Fruit fly (Drosophila melanogaster): Measurements from ENCODE around the gene Rrp6.

The Rrp6 gene

DNA sequence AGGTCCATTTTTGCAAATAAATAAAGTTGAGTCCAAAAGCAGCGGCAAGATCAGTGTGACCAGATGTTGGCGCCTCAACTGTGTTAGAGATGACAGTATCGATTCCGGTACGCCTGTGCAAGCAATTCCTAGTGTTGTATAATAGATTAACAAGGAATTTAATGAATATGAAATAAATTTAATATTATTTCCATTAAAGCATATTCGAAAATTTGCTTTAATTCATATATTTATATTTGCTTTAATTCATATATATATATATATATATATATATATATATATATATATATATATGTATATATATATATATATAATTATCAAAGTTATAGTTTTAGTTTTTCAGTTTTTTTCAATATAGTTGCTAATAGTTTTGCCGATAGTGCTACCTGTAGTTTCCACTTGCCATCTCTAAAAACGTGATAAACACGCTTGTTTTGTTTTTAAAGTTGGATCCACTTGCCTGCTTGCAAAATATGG lies 12.3 kb upstream of the Rrp6 start, which contains the start of the genes Nup93-2 and CG3817 (continued):
- TF ChIP-seq Dbx (GFP tag; IDR thresholded peaks at IDR 0.05) = peak; percentile 59; the same call in 1 of the 3 replicates
- peak; percentile 77; the same call in 2 of the 3 replicates for TF ChIP-seq CG11456 (GFP tag; IDR thresholded peaks at IDR 0.05)
- no peak for TF ChIP-seq tio (GFP tag; optimal IDR thresholded peaks at IDR 0.05)
- TF ChIP-seq pb (GFP tag; optimal IDR thresholded peaks at IDR 0.05) = no peak
- TF ChIP-seq D19B (GFP tag; optimal IDR thresholded peaks at IDR 0.05) = peak; percentile 32
- TF ChIP-seq gfzf (GFP tag; optimal IDR thresholded peaks at IDR 0.05) = peak; percentile 46
- peak; percentile 42 for TF ChIP-seq slou (GFP tag; optimal IDR thresholded peaks at IDR 0.05)
- TF ChIP-seq pnt (GFP tag; optimal IDR thresholded peaks at IDR 0.05) = peak; percentile 50
- TF ChIP-seq HHEX (GFP tag; optimal IDR thresholded peaks at IDR 0.05) = no peak
- peak; percentile 62 for TF ChIP-seq Fer2 (tag; optimal IDR thresholded peaks at IDR 0.05)
- 0 out of 3 replicates have a peak, but pooled peaks have one; percentile 45 for TF ChIP-seq CG7963 (GFP tag; IDR thresholded peaks at IDR 0.05; ENCODE audit: partially characterized antibody)
- TF ChIP-seq gt (GFP tag; IDR thresholded peaks at IDR 0.05) = 0 out of 2 replicates have a peak, but pooled peaks have one; percentile 37
- no peak for TF ChIP-seq lov (optimal IDR thresholded peaks at IDR 0.05)
- no peak for TF ChIP-seq lov (GFP tag; IDR thresholded peaks at IDR 0.05)
- peak; percentile 60 for TF ChIP-seq Rx (GFP tag; IDR thresholded peaks at IDR 0.05)
- TF ChIP-seq Mad (GFP tag; optimal IDR thresholded peaks at IDR 0.05) = no peak
- TF ChIP-seq eyg (GFP tag; optimal IDR thresholded peaks at IDR 0.05) = no peak
- no peak for TF ChIP-seq CG7745 (tag; optimal IDR thresholded peaks at IDR 0.05)
- TF ChIP-seq Neu2 (GFP tag; optimal IDR thresholded peaks at IDR 0.05; ENCODE audit: borderline replicate concordance) = no peak
- no peak for TF ChIP-seq CG31224 (GFP tag; IDR thresholded peaks at IDR 0.05)
- no peak for TF ChIP-seq CG6654 (GFP tag; optimal IDR thresholded peaks at IDR 0.05)
- peak; percentile 43 for TF ChIP-seq E2f2 (GFP tag; IDR thresholded peaks at IDR 0.05)
- TF ChIP-seq ara (GFP tag; IDR thresholded peaks at IDR 0.05) = 0 out of 2 replicates have a peak, but pooled peaks have one; percentile 50
- no peak for TF ChIP-seq Bteb2 (GFP tag; optimal IDR thresholded peaks at IDR 0.05)
- TF ChIP-seq chn (GFP tag; optimal IDR thresholded peaks at IDR 0.05) = peak; percentile 13
- TF ChIP-seq H15 (GFP tag; IDR thresholded peaks at IDR 0.05) = 0 out of 3 replicates have a peak, but pooled peaks have one; percentile 36
- TF ChIP-seq trh (GFP tag; optimal IDR thresholded peaks at IDR 0.05) = peak; percentile 67
- peak; percentile 22 for TF ChIP-seq PHDP (tag; optimal IDR thresholded peaks at IDR 0.05)
- peak; percentile 64 for TF ChIP-seq Meics (GFP tag; optimal IDR thresholded peaks at IDR 0.05)
- TF ChIP-seq ham (GFP tag; IDR thresholded peaks at IDR 0.05) = no peak
- peak; percentile 34 for TF ChIP-seq CG3281 (GFP tag; optimal IDR thresholded peaks at IDR 0.05)
- TF ChIP-seq otp (GFP tag; IDR thresholded peaks at IDR 0.05) = no peak
- no peak for TF ChIP-seq CkIIα-i1 (GFP tag; IDR thresholded peaks at IDR 0.05)
- peak; percentile 17 for TF ChIP-seq CG15696 (tag; optimal IDR thresholded peaks at IDR 0.05)
- TF ChIP-seq CG10267 (tag; optimal IDR thresholded peaks at IDR 0.05) = peak; percentile 86
- TF ChIP-seq bbx (GFP tag; IDR thresholded peaks at IDR 0.05; ENCODE audit: partially characterized antibody) = peak; percentile 75
- peak; percentile 92 for TF ChIP-seq Abd-B (GFP tag; optimal IDR thresholded peaks at IDR 0.05)
- peak; percentile 51; the same call in 1 of the 3 replicates for TF ChIP-seq knrl (GFP tag; IDR thresholded peaks at IDR 0.05; ENCODE audit: partially characterized antibody)
- no peak for TF ChIP-seq da (GFP tag; optimal IDR thresholded peaks at IDR 0.05)
- TF ChIP-seq pros (GFP tag; optimal IDR thresholded peaks at IDR 0.05) = no peak
- TF ChIP-seq CG12104 (GFP tag; optimal IDR thresholded peaks at IDR 0.05) = no peak
- no peak for TF ChIP-seq CG6254 (GFP tag; optimal IDR thresholded peaks at IDR 0.05)
- peak; percentile 45 for TF ChIP-seq tin (GFP tag; optimal IDR thresholded peaks at IDR 0.05)
- peak; percentile 78 for TF ChIP-seq al (GFP tag; IDR thresholded peaks at IDR 0.05)
- TF ChIP-seq CG1603 (tag; optimal IDR thresholded peaks at IDR 0.05) = peak; percentile 50
- peak; percentile 61 for TF ChIP-seq CG2129 (GFP tag; IDR thresholded peaks at IDR 0.05; ENCODE audit: partially characterized antibody)
- TF ChIP-seq ap (GFP tag; IDR thresholded peaks at IDR 0.05) = no peak
- TF ChIP-seq Hmr (GFP tag; optimal IDR thresholded peaks at IDR 0.05) = peak; percentile 70
- TF ChIP-seq danr (GFP tag; IDR thresholded peaks at IDR 0.05) = peak; percentile 7; the same call in 1 of the 2 replicates
- no peak for TF ChIP-seq slp2 (GFP tag; optimal IDR thresholded peaks at IDR 0.05)
- no peak; the same call in 1 of the 2 replicates for TF ChIP-seq Drgx (GFP tag; IDR thresholded peaks at IDR 0.05)
